Fruit fly (Drosophila melanogaster) whole organism, embryonic: ENCODE results near the gene CG14960.

Experiments
- Awh ChIP-seq: fragments of 200-800 bp; sonication (Bioruptor generic); IDR thresholded peaks from 2 replicates; pipeline ENCODE4, ENCODE4 v1.3.6; 2022; ENCODE audit warnings: missing biosample characterization, missing genetic modification characterization
- CG10147 ChIP-seq: fragments of 200-800 bp; sonication (Bioruptor generic); optimal IDR thresholded peaks from 2 replicates; lab custom pipeline; 2019; ENCODE audit warnings: missing biosample characterization, mild to moderate bottlenecking, missing genetic modification characterization, moderate library complexity
- CG10274 ChIP-seq: fragments of 200-800 bp; sonication (Bioruptor generic); optimal IDR thresholded peaks from 3 replicates; lab custom pipeline; 2017; ENCODE audit warnings: missing biosample characterization, mild to moderate bottlenecking, missing genetic modification characterization
- CG12071 ChIP-seq: fragments of 200-800 bp; sonication (Bioruptor generic); optimal IDR thresholded peaks from 3 replicates; lab custom pipeline; 2018; ENCODE audit warnings: missing biosample characterization, mild to moderate bottlenecking, missing genetic modification characterization
- CG12391 ChIP-seq: fragments of 200-800 bp; sonication (Bioruptor generic); optimal IDR thresholded peaks from 3 replicates; lab custom pipeline; 2018; ENCODE audit warnings: missing biosample characterization, mild to moderate bottlenecking, missing genetic modification characterization, moderate library complexity
- CG13624 ChIP-seq: fragments of 200-800 bp; sonication (Bioruptor generic); optimal IDR thresholded peaks from 2 replicates; lab custom pipeline; 2016; ENCODE audit warnings: missing biosample characterization, missing genetic modification characterization
- CG13894 ChIP-seq: fragments of 200-800 bp; sonication (Bioruptor generic); optimal IDR thresholded peaks from 3 replicates; lab custom pipeline; 2018; ENCODE audit warnings: missing biosample characterization, mild to moderate bottlenecking, missing genetic modification characterization, moderate library complexity
- CG14050 ChIP-seq: fragments of 200-800 bp; sonication (Bioruptor generic); IDR thresholded peaks from 3 replicates; pipeline ENCODE4 v1.3.6; 2022; ENCODE audit warnings: missing biosample characterization, missing genetic modification characterization
- CG3281 ChIP-seq: fragments of 200-800 bp; sonication (Bioruptor generic); optimal IDR thresholded peaks from 3 replicates; lab custom pipeline; 2017; ENCODE audit warnings: missing biosample characterization, mild to moderate bottlenecking, missing genetic modification characterization
- CG4820 ChIP-seq: fragments of 200-800 bp; sonication (Bioruptor generic); optimal IDR thresholded peaks from 3 replicates; lab custom pipeline; 2016; ENCODE audit warnings: missing biosample characterization, missing genetic modification characterization
- CG5180 ChIP-seq: fragments of 200-800 bp; sonication (Bioruptor generic); optimal IDR thresholded peaks from 3 replicates; lab custom pipeline; 2017; ENCODE audit warnings: missing biosample characterization, missing genetic modification characterization, mild to moderate bottlenecking, moderate library complexity, missing genetic modification reagents
- CG7745 ChIP-seq: fragments of 200-800 bp; sonication (Bioruptor generic); optimal IDR thresholded peaks from 2 replicates; lab custom pipeline; 2018; ENCODE audit warnings: missing biosample characterization, mild to moderate bottlenecking, missing genetic modification characterization, moderate library complexity
- CG8359 ChIP-seq: fragments of 200-800 bp; sonication (Bioruptor generic); optimal IDR thresholded peaks from 2 replicates; lab custom pipeline; 2017; ENCODE audit warnings: missing biosample characterization, mild to moderate bottlenecking, missing genetic modification characterization, borderline replicate concordance
- CG8478 ChIP-seq: fragments of >200 bp; optimal IDR thresholded peaks from 2 replicates; lab custom pipeline; 2018
- Chrac-16 ChIP-seq: fragments of 200-800 bp; sonication (Bioruptor generic); optimal IDR thresholded peaks from 3 replicates; lab custom pipeline; 2016; ENCODE audit warnings: missing biosample characterization, missing genetic modification characterization
- CoRest ChIP-seq: fragments of 200-800 bp; sonication (Bioruptor generic); optimal IDR thresholded peaks from 3 replicates; lab custom pipeline; 2018; ENCODE audit warnings: missing biosample characterization, mild to moderate bottlenecking, missing genetic modification characterization, moderate library complexity
- Dad ChIP-seq: fragments of 200-800 bp; sonication (Bioruptor generic); optimal IDR thresholded peaks from 3 replicates; lab custom pipeline; 2016; ENCODE audit warnings: missing biosample characterization, missing genetic modification characterization
- Dp ChIP-seq: fragments of 200-800 bp; sonication (Bioruptor generic); optimal IDR thresholded peaks from 2 replicates; lab custom pipeline; 2018; ENCODE audit warnings: missing biosample characterization, mild to moderate bottlenecking, missing genetic modification characterization, moderate library complexity
- Dref ChIP-seq: fragments of 200-800 bp; sonication (Bioruptor generic); IDR thresholded peaks from 2 replicates; pipeline ENCODE4 v1.3.6; 2022; ENCODE audit warnings: missing biosample characterization, missing genetic modification characterization
- HLH3B ChIP-seq: fragments of 200-800 bp; sonication (Bioruptor generic); IDR thresholded peaks from 2 replicates; pipeline ENCODE4 v1.3.6; 2022; ENCODE audit warnings: missing biosample characterization, missing genetic modification characterization
- HLH54F ChIP-seq: fragments of 200-800 bp; sonication (Bioruptor generic); optimal IDR thresholded peaks from 3 replicates; lab custom pipeline; 2016; ENCODE audit warnings: missing biosample characterization, missing genetic modification characterization
- Kr ChIP-seq: fragments of 200-800 bp; sonication (Bioruptor generic); optimal IDR thresholded peaks from 2 replicates; lab custom pipeline; 2017; ENCODE audit warnings: missing biosample characterization, mild to moderate bottlenecking, missing genetic modification characterization
- Lhr ChIP-seq: fragments of 200-800 bp; sonication (Bioruptor generic); optimal IDR thresholded peaks from 3 replicates; lab custom pipeline; 2017; ENCODE audit warnings: mild to moderate bottlenecking, missing biosample characterization, missing genetic modification reagents, missing genetic modification characterization
- Myb ChIP-seq: fragments of 200-800 bp; sonication (Bioruptor generic); optimal IDR thresholded peaks from 2 replicates; lab custom pipeline; 2016; ENCODE audit warnings: missing biosample characterization, missing genetic modification characterization
- Nf-YB ChIP-seq: fragments of 200-800 bp; sonication (Bioruptor generic); optimal IDR thresholded peaks from 3 replicates; lab custom pipeline; 2019; ENCODE audit warnings: missing biosample characterization, mild to moderate bottlenecking, missing genetic modification characterization, moderate library complexity
- Sry-β ChIP-seq: fragments of 200-800 bp; sonication (Bioruptor generic); optimal IDR thresholded peaks from 2 replicates; lab custom pipeline; 2018; ENCODE audit warnings: missing biosample characterization, mild to moderate bottlenecking, missing genetic modification characterization, moderate library complexity
- Vsx1 ChIP-seq: fragments of 200-800 bp; sonication (Bioruptor generic); optimal IDR thresholded peaks from 2 replicates; lab custom pipeline; 2017; ENCODE audit warnings: missing biosample characterization, mild to moderate bottlenecking, missing genetic modification characterization, missing genetic modification reagents
- ab ChIP-seq: fragments of 200-800 bp; sonication (Bioruptor generic); optimal IDR thresholded peaks from 2 replicates; lab custom pipeline; 2016; ENCODE audit warnings: missing biosample characterization, missing genetic modification characterization
- abd-A ChIP-seq: fragments of 200-800 bp; sonication (Bioruptor generic); optimal IDR thresholded peaks from 3 replicates; lab custom pipeline; 2019; ENCODE audit warnings: missing biosample characterization, mild to moderate bottlenecking, missing genetic modification characterization, moderate library complexity
- az2 ChIP-seq: fragments of 200-800 bp; sonication (Bioruptor generic); optimal IDR thresholded peaks from 3 replicates; lab custom pipeline; 2016; ENCODE audit warnings: missing biosample characterization, missing genetic modification characterization
- cas ChIP-seq: fragments of 200-800 bp; sonication (Bioruptor generic); IDR thresholded peaks from 2 replicates; pipeline ENCODE4 v1.3.6; 2022; ENCODE audit warnings: missing biosample characterization, missing genetic modification characterization
- chif ChIP-seq, 2 experiments: fragments of 200-800 bp; sonication (Bioruptor generic); optimal IDR thresholded peaks; 3 replicates each; lab custom pipeline; 2016; ENCODE audit warnings: missing biosample characterization in 2 of 2, missing genetic modification characterization in 2 of 2
- ci ChIP-seq: fragments of 200-800 bp; sonication (Bioruptor generic); IDR thresholded peaks from 3 replicates; pipeline ENCODE4 v1.3.6; 2022; ENCODE audit warnings: missing biosample characterization, missing genetic modification characterization
- dati ChIP-seq: fragments of 200-800 bp; sonication (Bioruptor generic); IDR thresholded peaks from 2 replicates; pipeline ENCODE4 v1.3.6; 2022; ENCODE audit warnings: missing biosample characterization, missing genetic modification characterization
- emc ChIP-seq: fragments of 200-800 bp; sonication (Bioruptor generic); optimal IDR thresholded peaks from 2 replicates; lab custom pipeline; 2016; ENCODE audit warnings: missing biosample characterization, missing genetic modification characterization
- eve ChIP-seq, 2 experiments: fragments of >200 bp; optimal IDR thresholded peaks; 2 replicates each; lab custom pipeline; 2017; ENCODE audit warnings: missing biosample characterization in 2 of 2, missing genetic modification characterization in 2 of 2
- ham ChIP-seq: fragments of 200-800 bp; sonication (Bioruptor generic); IDR thresholded peaks from 2 replicates; pipeline ENCODE4 v1.3.6; 2022; ENCODE audit warnings: missing biosample characterization, missing genetic modification characterization
- nerfin-1 ChIP-seq: fragments of 200-800 bp; sonication (Bioruptor generic); optimal IDR thresholded peaks from 3 replicates; lab custom pipeline; 2019; ENCODE audit warnings: missing biosample characterization, mild to moderate bottlenecking, missing genetic modification characterization, moderate library complexity
- oc ChIP-seq: fragments of 200-800 bp; sonication (Bioruptor generic); optimal IDR thresholded peaks from 2 replicates; lab custom pipeline; 2018; ENCODE audit warnings: missing biosample characterization, mild to moderate bottlenecking, missing genetic modification characterization, moderate library complexity
- onecut ChIP-seq: fragments of 200-800 bp; sonication (Bioruptor generic); IDR thresholded peaks from 2 replicates; pipeline ENCODE4 v1.3.6; 2022; ENCODE audit warnings: missing biosample characterization, missing genetic modification characterization
- prd ChIP-seq, 3 experiments: fragments of >200 bp in 2 of 3; fragments of 200-800 bp in 1 of 3; sonication (Bioruptor generic) in 1 of 3; optimal IDR thresholded peaks in 2 of 3; IDR thresholded peaks in 1 of 3; 2 replicates in 2 of 3; 3 replicates in 1 of 3; pipeline versions ENCODE4 v1.3.6 to Lab custom; 2017 to 2022; ENCODE audit warnings: missing biosample characterization in 1 of 3, missing genetic modification characterization in 1 of 3
- ranshi ChIP-seq: fragments of 200-800 bp; sonication (Bioruptor generic); IDR thresholded peaks from 2 replicates; pipeline ENCODE4 v1.3.6; 2022; ENCODE audit warnings: missing biosample characterization, missing genetic modification characterization
- repo ChIP-seq: fragments of 200-800 bp; sonication (Bioruptor generic); optimal IDR thresholded peaks from 2 replicates; lab custom pipeline; 2016; ENCODE audit warnings: missing biosample characterization, missing genetic modification characterization
- sr ChIP-seq: fragments of 200-800 bp; sonication (Bioruptor generic); IDR thresholded peaks from 3 replicates; pipeline ENCODE4 v1.3.6; 2022; ENCODE audit warnings: missing biosample characterization, missing genetic modification characterization
- stwl ChIP-seq: fragments of 200-800 bp; sonication (Bioruptor generic); optimal IDR thresholded peaks from 3 replicates; lab custom pipeline; 2018; ENCODE audit warnings: missing biosample characterization, mild to moderate bottlenecking, missing genetic modification characterization, moderate library complexity
- toy ChIP-seq: fragments of 200-800 bp; sonication (Bioruptor generic); IDR thresholded peaks from 2 replicates; pipeline ENCODE4 v1.3.6; 2022; ENCODE audit warnings: missing biosample characterization, missing genetic modification characterization
- zen2 ChIP-seq: fragments of 200-800 bp; sonication (Bioruptor generic); IDR thresholded peaks from 3 replicates; pipeline ENCODE4 v1.3.6; 2022; ENCODE audit warnings: missing biosample characterization, missing genetic modification characterization; ENCODE audit not compliant: partially characterized antibody
- zf30C ChIP-seq: fragments of 200-800 bp; sonication (Bioruptor generic); optimal IDR thresholded peaks from 3 replicates; lab custom pipeline; 2018; ENCODE audit warnings: missing biosample characterization, mild to moderate bottlenecking, missing genetic modification characterization

Gene CG14960

dm6 chr3L:3224740-3225719 is 45.8 kb upstream of the CG14960 start, which contains the start of gene Larp4B (continued):
- no peak for TF ChIP-seq prd (optimal IDR thresholded peaks at IDR 0.05; lab: Kevin White, UChicago)
- TF ChIP-seq prd (GFP tag; IDR thresholded peaks at IDR 0.05; lab: Robert Waterston, UW) = no peak
- no peak for TF ChIP-seq cas
- TF ChIP-seq CG8359 (GFP tag; lab: Kevin White, UChicago) = no peak
- no peak for TF ChIP-seq repo (GFP tag; lab: Kevin White, UChicago)
- no peak for TF ChIP-seq zf30C (GFP tag; lab: Kevin White, UChicago)
- no peak for TF ChIP-seq ham (GFP tag; lab: Robert Waterston, UW)
- no peak for TF ChIP-seq Chrac-16
- TF ChIP-seq stwl (tag; lab: Kevin White, UChicago) = peak; percentile 72
- TF ChIP-seq Lhr (GFP tag; lab: Kevin White, UChicago) = peak; percentile 78
- no peak for TF ChIP-seq ab (GFP tag; lab: Kevin White, UChicago)
- no peak for TF ChIP-seq CoRest (tag; lab: Kevin White, UChicago)
- TF ChIP-seq CG13624 (GFP tag; lab: Kevin White, UChicago) = peak; percentile 58
- TF ChIP-seq CG10274 (GFP tag; lab: Kevin White, UChicago) = no peak
- no peak for TF ChIP-seq eve (GFP tag; optimal IDR thresholded peaks at IDR 0.05; lab: Kevin White, UChicago)
- TF ChIP-seq dati = no peak
- TF ChIP-seq HLH3B (GFP tag; lab: Robert Waterston, UW) = no peak
- no peak for TF ChIP-seq CG14050 (GFP tag; lab: Robert Waterston, UW)
- no peak for TF ChIP-seq toy (GFP tag; lab: Robert Waterston, UW)
- no peak for TF ChIP-seq ranshi (GFP tag; lab: Robert Waterston, UW)
- TF ChIP-seq oc (tag; lab: Kevin White, UChicago) = no peak
- TF ChIP-seq abd-A = no peak
- no peak for TF ChIP-seq CG7745
- no peak for TF ChIP-seq Kr (GFP tag; lab: Kevin White, UChicago)
- no peak for TF ChIP-seq CG13894 (tag; lab: Kevin White, UChicago)
- 0 out of 3 replicates have a peak, but pooled peaks have one; percentile 6 for TF ChIP-seq ci (GFP tag; lab: Robert Waterston, UW)
- TF ChIP-seq HLH54F (GFP tag; lab: Kevin White, UChicago) = no peak
- no peak for TF ChIP-seq emc (GFP tag; lab: Kevin White, UChicago)
- no peak for TF ChIP-seq CG4820 (GFP tag; lab: Kevin White, UChicago)
- TF ChIP-seq zen2 (GFP tag; lab: Robert Waterston, UW) = 0 out of 3 replicates have a peak, but pooled peaks have one; percentile 39
- TF ChIP-seq Myb (GFP tag; lab: Kevin White, UChicago) = peak; percentile 90
- TF ChIP-seq CG10147 (GFP tag; lab: Kevin White, UChicago) = peak; percentile 22
- TF ChIP-seq sr = no peak
- no peak for TF ChIP-seq onecut (GFP tag; lab: Robert Waterston, UW)
- peak; percentile 33 for TF ChIP-seq CG3281
- no peak for TF ChIP-seq Dad (GFP tag; lab: Kevin White, UChicago)
- peak; percentile 17 for TF ChIP-seq nerfin-1 (tag; lab: Kevin White, UChicago)
- no peak for TF ChIP-seq CG12071 (GFP tag; lab: Kevin White, UChicago)
- no peak for TF ChIP-seq chif (GFP tag; optimal IDR thresholded peaks at IDR 0.05; lab: Kevin White, UChicago)
- TF ChIP-seq az2 (GFP tag; lab: Kevin White, UChicago) = no peak
- TF ChIP-seq CG8478 = peak; percentile 56
- no peak for TF ChIP-seq Nf-YB (GFP tag; lab: Kevin White, UChicago)
- TF ChIP-seq Awh = no peak
- peak; percentile 59 for TF ChIP-seq Dref (GFP tag; lab: Robert Waterston, UW)
- TF ChIP-seq Dp (GFP tag; lab: Kevin White, UChicago) = peak; percentile 71
- no peak for TF ChIP-seq Vsx1 (GFP tag; lab: Kevin White, UChicago)
- no peak for TF ChIP-seq CG5180
- TF ChIP-seq Sry-β (GFP tag; lab: Kevin White, UChicago) = no peak
- TF ChIP-seq CG12391 = peak; percentile 1
